Worm (Caenorhabditis elegans) whole organism, L3 larva: Measurements from ENCODE around the gene cest-2.3.

Source experiments
- R02D3.7 ChIP-seq: fragments of 150-350 bp; optimal IDR thresholded peaks from 2 replicates; lab custom pipeline; 2014; ENCODE audit warnings: missing biosample characterization, missing genetic modification characterization
- ZK546.5 ChIP-seq: sonication (generic microtip); optimal IDR thresholded peaks from 2 replicates; lab custom pipeline; 2017; ENCODE audit warnings: missing biosample characterization, missing genetic modification characterization
- aly-2 ChIP-seq: fragments of 150-350 bp; optimal IDR thresholded peaks from 2 replicates; lab custom pipeline; 2014; ENCODE audit warnings: missing biosample characterization, missing genetic modification characterization
- ama-1 ChIP-seq: fragments of 150-350 bp; optimal IDR thresholded peaks from 2 replicates; lab custom pipeline; 2018
- ceh-16 ChIP-seq: sonication (generic microtip); optimal IDR thresholded peaks from 2 replicates; lab custom pipeline; 2017; ENCODE audit warnings: missing biosample characterization, missing genetic modification characterization
- ceh-28 ChIP-seq: fragments of 150-350 bp; optimal IDR thresholded peaks from 2 replicates; lab custom pipeline; 2014; ENCODE audit warnings: missing biosample characterization, missing genetic modification reagents, missing genetic modification characterization
- ceh-82 ChIP-seq: fragments of 150-350 bp; optimal IDR thresholded peaks from 2 replicates; lab custom pipeline; 2014; ENCODE audit warnings: missing biosample characterization, missing genetic modification characterization
- ceh-9 ChIP-seq: sonication (generic microtip); optimal IDR thresholded peaks from 2 replicates; lab custom pipeline; 2018; ENCODE audit warnings: missing biosample characterization, missing genetic modification characterization
- daf-12 ChIP-seq: fragments of 150-350 bp; optimal IDR thresholded peaks from 2 replicates; lab custom pipeline; 2014; ENCODE audit warnings: missing biosample characterization, missing genetic modification reagents, missing genetic modification characterization
- egl-27 ChIP-seq: sonication (generic microtip); optimal IDR thresholded peaks from 4 replicates; lab custom pipeline; 2017; ENCODE audit warnings: missing biosample characterization, missing genetic modification reagents, missing genetic modification characterization
- elt-2 ChIP-seq: sonication (generic microtip); optimal IDR thresholded peaks from 2 replicates; lab custom pipeline; 2016; ENCODE audit warnings: missing genetic modification reagents, mild to moderate bottlenecking, missing genetic modification characterization, missing compliant biosample characterization
- eor-1 ChIP-seq, 2 experiments: fragments of 150-350 bp; optimal IDR thresholded peaks; 2 replicates each; lab custom pipeline; 2014 to 2018; ENCODE audit warnings: missing biosample characterization in 2 of 2, missing genetic modification characterization in 2 of 2
- fkh-10 ChIP-seq: sonication (generic microtip); optimal IDR thresholded peaks from 2 replicates; lab custom pipeline; 2017; ENCODE audit warnings: missing biosample characterization, missing genetic modification reagents, missing genetic modification characterization
- fkh-2 ChIP-seq: fragments of 150-350 bp; optimal IDR thresholded peaks from 2 replicates; lab custom pipeline; 2014; ENCODE audit warnings: missing biosample characterization, missing genetic modification reagents, missing genetic modification characterization
- fos-1 ChIP-seq: fragments of 150-350 bp; optimal IDR thresholded peaks from 2 replicates; lab custom pipeline; 2014; ENCODE audit warnings: missing biosample characterization, missing genetic modification characterization
- hmg-11 ChIP-seq: sonication (generic microtip); optimal IDR thresholded peaks from 2 replicates; lab custom pipeline; 2016; ENCODE audit warnings: missing genetic modification characterization, missing compliant biosample characterization
- lin-15B ChIP-seq: fragments of 150-350 bp; optimal IDR thresholded peaks from 2 replicates; lab custom pipeline; 2014; ENCODE audit warnings: missing biosample characterization, missing genetic modification characterization
- lin-39 ChIP-seq: fragments of 150-350 bp; optimal IDR thresholded peaks from 2 replicates; lab custom pipeline; 2018; ENCODE audit warnings: missing biosample characterization, missing genetic modification reagents, missing genetic modification characterization
- mdl-1 ChIP-seq: fragments of 150-350 bp; optimal IDR thresholded peaks from 2 replicates; lab custom pipeline; 2014; ENCODE audit warnings: missing biosample characterization, missing genetic modification characterization
- mml-1 ChIP-seq: fragments of 150-350 bp; sonication (generic microtip); optimal IDR thresholded peaks from 3 replicates; lab custom pipeline; 2014; ENCODE audit warnings: missing biosample characterization, missing genetic modification characterization
- nfya-1 ChIP-seq: sonication (generic microtip); optimal IDR thresholded peaks from 2 replicates; lab custom pipeline; 2017; ENCODE audit warnings: missing genetic modification characterization, mild to moderate bottlenecking, missing compliant biosample characterization, antibody characterized with exemption, moderate library complexity; ENCODE audit not compliant: insufficient read depth
- nhr-11 ChIP-seq: fragments of 150-350 bp; optimal IDR thresholded peaks from 2 replicates; lab custom pipeline; 2014; ENCODE audit warnings: missing biosample characterization, missing genetic modification characterization
- nhr-23 ChIP-seq: fragments of 150-350 bp; optimal IDR thresholded peaks from 2 replicates; lab custom pipeline; 2014; ENCODE audit warnings: missing biosample characterization, missing genetic modification reagents, missing genetic modification characterization
- nhr-237 ChIP-seq: fragments of 150-350 bp; optimal IDR thresholded peaks from 2 replicates; lab custom pipeline; 2014; ENCODE audit warnings: missing biosample characterization, missing genetic modification characterization
- nhr-43 ChIP-seq: sonication (generic microtip); optimal IDR thresholded peaks from 2 replicates; lab custom pipeline; 2016; ENCODE audit warnings: mild to moderate bottlenecking, missing genetic modification characterization, missing compliant biosample characterization; ENCODE audit not compliant: poor library complexity, severe bottlenecking
- nhr-76 ChIP-seq: fragments of 150-350 bp; sonication (generic microtip); optimal IDR thresholded peaks from 5 replicates; lab custom pipeline; 2014; ENCODE audit warnings: missing biosample characterization, missing genetic modification characterization
- nhr-77 ChIP-seq: fragments of 150-350 bp; optimal IDR thresholded peaks from 2 replicates; lab custom pipeline; 2014; ENCODE audit warnings: missing biosample characterization, missing genetic modification characterization
- pha-4 ChIP-seq: fragments of 150-350 bp; optimal IDR thresholded peaks from 2 replicates; lab custom pipeline; 2014; ENCODE audit warnings: missing biosample characterization, missing genetic modification reagents, missing genetic modification characterization
- pqm-1 ChIP-seq: fragments of 150-350 bp; optimal IDR thresholded peaks from 2 replicates; lab custom pipeline; 2017; ENCODE audit warnings: missing biosample characterization, missing genetic modification characterization, inconsistent platforms
- sea-2 ChIP-seq: fragments of 150-350 bp; sonication (generic microtip); optimal IDR thresholded peaks from 4 replicates; lab custom pipeline; 2014; ENCODE audit warnings: missing biosample characterization, missing genetic modification reagents, missing genetic modification characterization
- snpc-4 ChIP-seq: fragments of 150-350 bp; optimal IDR thresholded peaks from 2 replicates; lab custom pipeline; 2014; ENCODE audit warnings: missing biosample characterization, missing genetic modification characterization
- unc-39 ChIP-seq: sonication (generic microtip); optimal IDR thresholded peaks from 4 replicates; lab custom pipeline; 2017; ENCODE audit warnings: missing biosample characterization, missing genetic modification characterization
- unc-62 ChIP-seq: fragments of 150-350 bp; sonication (generic microtip); optimal IDR thresholded peaks from 4 replicates; lab custom pipeline; 2014; ENCODE audit warnings: missing biosample characterization, missing genetic modification reagents, missing genetic modification characterization
- ztf-11 ChIP-seq: fragments of 150-350 bp; optimal IDR thresholded peaks from 2 replicates; lab custom pipeline; 2014; ENCODE audit warnings: missing biosample characterization, missing genetic modification characterization
- ztf-4 ChIP-seq: fragments of 150-350 bp; optimal IDR thresholded peaks from 2 replicates; lab custom pipeline; 2014; ENCODE audit warnings: missing biosample characterization, missing genetic modification characterization

The cest-2.3 gene

DNA sequence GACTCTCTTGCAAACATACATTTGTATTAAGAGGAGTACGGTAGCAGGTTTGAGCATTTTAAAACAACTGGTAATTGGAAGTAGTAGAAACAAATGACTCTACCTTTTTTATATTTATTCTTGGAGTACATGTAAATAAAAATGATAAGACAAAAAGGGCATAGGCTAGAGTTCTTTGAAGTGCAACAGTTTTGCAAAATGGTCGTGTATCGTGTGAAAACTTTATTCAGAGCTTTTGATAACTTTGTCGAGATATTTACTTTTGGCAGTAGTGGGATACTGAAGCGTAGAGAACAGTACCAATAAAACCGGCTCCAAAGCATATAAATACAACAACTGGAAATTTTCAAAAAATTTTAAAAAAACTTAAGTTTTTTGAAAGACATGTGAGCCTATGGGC is 16.1 kb downstream of the cest-2.3 start, which contains the start of gene cest-1.1:
cest-1.1 (minus strand) TSS at position 101 of the 400 bp plus-strand sequence.
- TF ChIP-seq fos-1 (tag; lab: Kevin White, UChicago) (no peak), nhr-11 (tag; lab: Kevin White, UChicago) (no peak), ceh-9 (tag; lab: Kevin White, UChicago) (no peak), ztf-11 (no peak), fkh-10 (GFP tag; lab: Kevin White, UChicago) (no peak), sea-2 (GFP tag; lab: Kevin White, UChicago) (no peak)

- TF ChIP-seq ZK546.5 (tag; lab: Kevin White, UChicago) (no peak), R02D3.7 (tag; lab: Kevin White, UChicago) (no peak), lin-39 (tag; lab: Kevin White, UChicago) (no peak), nhr-43 (tag; lab: Kevin White, UChicago) (no peak), eor-1 (tag; optimal IDR thresholded peaks at IDR 0.05; lab: Kevin White, UChicago) (no peak), ceh-9 (tag; lab: Kevin White, UChicago) (no peak), mml-1 (tag; lab: Kevin White, UChicago) (no peak), nhr-237 (no peak), nhr-11 (tag; lab: Kevin White, UChicago) (no peak), aly-2 (tag; lab: Kevin White, UChicago) (no peak), ama-1 (lab: Kevin White, UChicago) (no peak)
These were observed 17.0 kb downstream of the cest-2.3 start for ce11 chrV:14165745-14166144.

ce11 chrV:14162959-14163548 is 19.7 kb downstream of the cest-2.3 start, which contains the start of gene srd-26:
TSS of gene srd-26 (minus strand) at chrV:14163009.
- TF ChIP-seq lin-15B (tag; lab: Kevin White, UChicago) (no peak), nhr-11 (tag; lab: Kevin White, UChicago) (no peak), ZK546.5 (tag; lab: Kevin White, UChicago) (no peak), ztf-4 (tag; lab: Kevin White, UChicago) (no peak), pha-4 (tag; lab: Kevin White, UChicago) (no peak), fkh-2 (tag; lab: Kevin White, UChicago) (no peak), egl-27 (no peak), nhr-76 (no peak), ceh-28 (no peak), unc-39 (tag; lab: Kevin White, UChicago) (no peak), unc-62 (no peak), pqm-1 (tag; lab: Kevin White, UChicago) (no peak), nhr-237 (no peak), nhr-23 (no peak), ceh-82 (tag; lab: Kevin White, UChicago) (no peak), nfya-1 (tag; lab: Kevin White, UChicago) (no peak), ztf-11 (no peak), mdl-1 (tag; lab: Kevin White, UChicago) (no peak), daf-12 (tag; lab: Kevin White, UChicago) (no peak)

ce11 chrV:14160698-14161097 is 22.1 kb downstream of the cest-2.3 start, which contains the start of gene cest-1.2:
TSS of gene cest-1.2 (minus strand) at chrV:14160862.
- peak; percentile 46 for TF ChIP-seq elt-2
- peak; percentile 15 for TF ChIP-seq pha-4 (tag; lab: Kevin White, UChicago)
- TF ChIP-seq R02D3.7 (tag; lab: Kevin White, UChicago): no peak
- TF ChIP-seq pqm-1 (tag; lab: Kevin White, UChicago): peak; percentile 36

DNA sequence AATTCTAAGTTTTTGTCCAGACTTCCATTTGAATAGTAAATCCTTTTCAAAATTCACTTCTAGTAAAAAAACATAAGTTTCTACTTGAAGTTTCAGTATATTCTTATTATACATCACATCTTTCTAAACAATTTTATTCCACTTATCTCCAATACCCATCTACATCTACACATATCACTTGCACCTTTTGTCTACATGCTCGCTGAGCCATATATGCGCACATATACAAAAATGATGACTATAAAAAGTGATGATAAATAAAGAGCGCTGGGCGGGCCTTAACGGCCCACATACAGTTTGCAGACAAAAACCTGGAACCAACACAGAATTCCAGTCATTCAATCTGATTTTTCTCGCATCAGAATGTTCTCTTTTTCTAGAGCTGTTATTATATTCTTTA is 26.3 kb downstream of the cest-2.3 start, which contains the start of gene AH10.2:
AH10.2 (plus strand) TSS at position 301 of the 400 bp plus-strand sequence.
- TF ChIP-seq ama-1 (lab: Kevin White, UChicago): no peak
- no peak for TF ChIP-seq ceh-82 (tag; lab: Kevin White, UChicago)
- TF ChIP-seq snpc-4 (tag; lab: Kevin White, UChicago): no peak
- TF ChIP-seq pqm-1 (tag; lab: Kevin White, UChicago): no peak
- no peak for TF ChIP-seq fos-1 (tag; lab: Kevin White, UChicago)
- TF ChIP-seq nhr-77 (tag; lab: Kevin White, UChicago): no peak
- no peak for TF ChIP-seq ceh-16 (tag; lab: Kevin White, UChicago)
- TF ChIP-seq ceh-28: no peak
- no peak for TF ChIP-seq mdl-1 (tag; lab: Kevin White, UChicago)
- no peak for TF ChIP-seq unc-39 (tag; lab: Kevin White, UChicago)
- no peak for TF ChIP-seq hmg-11 (tag; lab: Kevin White, UChicago)
